Worm (Caenorhabditis elegans): ENCODE results near the gene B0228.7.

The B0228.7 gene

DNA sequence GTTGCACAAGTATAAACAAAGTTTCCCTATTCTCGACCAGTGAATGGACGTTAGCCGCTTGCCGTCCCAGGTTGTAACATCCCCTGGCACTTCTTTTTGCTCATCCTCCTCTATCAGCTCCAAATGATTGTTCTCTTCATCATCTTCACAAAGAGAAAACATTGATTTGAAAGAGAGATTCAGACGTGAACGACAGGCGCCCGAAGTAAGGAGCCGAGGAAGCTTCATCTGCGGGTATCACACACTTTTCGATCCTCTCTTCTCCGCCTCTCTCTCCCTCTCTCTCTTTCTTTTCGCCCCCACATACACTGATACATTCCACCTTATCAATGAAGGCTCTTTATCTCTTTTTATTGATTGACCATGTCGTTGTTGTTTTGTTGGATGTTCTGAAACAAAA, 36.0 kb downstream of the B0228.7 start:
- TF ChIP-seq nhr-11 (tag; optimal IDR thresholded peaks at IDR 0.05) = no peak
- no peak for TF ChIP-seq lin-39 (tag; optimal IDR thresholded peaks at IDR 0.05)
- TF ChIP-seq ceh-9 (tag; optimal IDR thresholded peaks at IDR 0.05) = no peak
- TF ChIP-seq nfya-1 (tag; optimal IDR thresholded peaks at IDR 0.05; ENCODE audit: insufficient read depth) = no peak
- no peak for TF ChIP-seq tbx-2 (tag; optimal IDR thresholded peaks at IDR 0.05)
- no peak for TF ChIP-seq nhr-77 (tag; optimal IDR thresholded peaks at IDR 0.05)
- TF ChIP-seq nhr-43 (tag; optimal IDR thresholded peaks at IDR 0.05; ENCODE audit: poor library complexity, severe bottlenecking) = no peak
- TF ChIP-seq fkh-10 (GFP tag; optimal IDR thresholded peaks at IDR 0.05) = no peak
- no peak for TF ChIP-seq ztf-4 (tag; optimal IDR thresholded peaks at IDR 0.05)
- no peak for TF ChIP-seq nhr-76 (tag; optimal IDR thresholded peaks at IDR 0.05)
- no peak for TF ChIP-seq elt-1 (tag; optimal IDR thresholded peaks at IDR 0.05)
- TF ChIP-seq fkh-2 (tag; optimal IDR thresholded peaks at IDR 0.05) = no peak
- no peak for TF ChIP-seq unc-62 (GFP tag; optimal IDR thresholded peaks at IDR 0.05)
- no peak for TF ChIP-seq nhr-237 (tag; optimal IDR thresholded peaks at IDR 0.05)
- no peak for TF ChIP-seq jun-1 (tag; optimal IDR thresholded peaks at IDR 0.05)
- no peak for TF ChIP-seq egl-5 (tag; optimal IDR thresholded peaks at IDR 0.05)
- TF ChIP-seq ceh-16 (tag; optimal IDR thresholded peaks at IDR 0.05) = no peak
- no peak for TF ChIP-seq ZK546.5 (tag; optimal IDR thresholded peaks at IDR 0.05)
- no peak for TF ChIP-seq snpc-4 (tag; optimal IDR thresholded peaks at IDR 0.05)

- no peak for TF ChIP-seq nhr-25 (tag; optimal IDR thresholded peaks at IDR 0.05)
- no peak for TF ChIP-seq elt-3 (tag; optimal IDR thresholded peaks at IDR 0.05)
Observed at ce11 chrII:7720479-7720878, 38.3 kb downstream of the B0228.7 start.

- no peak for TF ChIP-seq nhr-12 (tag; optimal IDR thresholded peaks at IDR 0.05)
- TF ChIP-seq fkh-10 (GFP tag; optimal IDR thresholded peaks at IDR 0.05) = peak; percentile 39
Observed at ce11 chrII:7719039-7719438, 39.8 kb downstream of the B0228.7 start.

ce11 chrII:7718491-7718890, 40.3 kb downstream of the B0228.7 start, which contains the start of gene cpna-5:
TSS of gene cpna-5 (minus strand) at chrII:7718591.
- no peak for TF ChIP-seq lin-15B (tag; optimal IDR thresholded peaks at IDR 0.05)
- no peak for TF ChIP-seq tbx-2 (tag; optimal IDR thresholded peaks at IDR 0.05)
- TF ChIP-seq sea-2 (GFP tag; optimal IDR thresholded peaks at IDR 0.05) = no peak
- no peak for TF ChIP-seq ztf-4 (tag; optimal IDR thresholded peaks at IDR 0.05)
- TF ChIP-seq eor-1 (tag; optimal IDR thresholded peaks at IDR 0.05) = no peak
- no peak for TF ChIP-seq ceh-82 (tag; optimal IDR thresholded peaks at IDR 0.05)
- TF ChIP-seq unc-39 (tag; optimal IDR thresholded peaks at IDR 0.05) = no peak
- no peak for TF ChIP-seq nhr-11 (tag; optimal IDR thresholded peaks at IDR 0.05)
- no peak for TF ChIP-seq unc-62 (GFP tag; optimal IDR thresholded peaks at IDR 0.05)
- TF ChIP-seq nhr-23 (tag; optimal IDR thresholded peaks at IDR 0.05) = no peak
- no peak for TF ChIP-seq fos-1 (tag; optimal IDR thresholded peaks at IDR 0.05)
- TF ChIP-seq ama-1 (optimal IDR thresholded peaks at IDR 0.05) = no peak
- TF ChIP-seq elt-3 (tag; optimal IDR thresholded peaks at IDR 0.05) = no peak
- TF ChIP-seq R02D3.7 (tag; optimal IDR thresholded peaks at IDR 0.05) = no peak
- TF ChIP-seq egl-27 (tag; optimal IDR thresholded peaks at IDR 0.05) = no peak
- TF ChIP-seq ceh-16 (tag; optimal IDR thresholded peaks at IDR 0.05) = no peak
- no peak for TF ChIP-seq nfya-1 (tag; optimal IDR thresholded peaks at IDR 0.05; ENCODE audit: insufficient read depth)
- TF ChIP-seq fkh-10 (GFP tag; optimal IDR thresholded peaks at IDR 0.05) = no peak
- no peak for TF ChIP-seq pha-4 (tag; optimal IDR thresholded peaks at IDR 0.05)
- TF ChIP-seq nhr-76 (tag; optimal IDR thresholded peaks at IDR 0.05) = no peak

DNA sequence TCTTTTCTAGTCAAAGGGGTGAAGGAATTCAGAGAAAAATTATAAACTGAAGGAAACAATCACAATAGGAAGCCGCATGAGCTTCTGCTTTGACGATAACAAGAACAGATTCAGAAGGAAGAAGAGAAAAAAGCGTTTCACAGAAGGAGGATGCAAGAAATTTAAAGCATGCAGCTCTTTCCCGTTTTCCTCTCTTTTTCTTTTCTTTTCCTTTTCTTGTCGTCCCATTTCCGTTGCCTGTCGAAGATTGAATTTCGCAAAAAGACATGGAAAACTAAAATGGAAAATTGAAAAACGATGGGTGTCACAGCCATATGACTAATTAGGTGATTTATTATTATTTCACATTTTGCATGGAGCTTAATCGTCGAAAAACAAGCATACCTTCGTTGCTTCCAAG, 42.7 kb downstream of the B0228.7 start:
- TF ChIP-seq fkh-10 (GFP tag; optimal IDR thresholded peaks at IDR 0.05) (peak; percentile 39), hmg-11 (tag; optimal IDR thresholded peaks at IDR 0.05) (peak; percentile 14), R02D3.7 (tag; optimal IDR thresholded peaks at IDR 0.05) (no peak)
